Worm (Caenorhabditis elegans): Measurements from ENCODE around the gene chil-18.

ce11 chrII:9403846-9404245 lies 44.2 kb upstream of the chil-18 start, which contains the start of gene Y51B9A.5:
- TF ChIP-seq alr-1 (tag; optimal IDR thresholded peaks at IDR 0.05; ENCODE audit: borderline replicate concordance) (no peak), egl-13 (tag; optimal IDR thresholded peaks at IDR 0.05) (no peak), mep-1 (tag; optimal IDR thresholded peaks at IDR 0.05) (no peak), snpc-4 (tag; optimal IDR thresholded peaks at IDR 0.05) (no peak), grh-1 (GFP tag; IDR thresholded peaks at IDR 0.05) (no peak), lin-13 (GFP tag; optimal IDR thresholded peaks at IDR 0.05) (no peak), egl-27 (tag; optimal IDR thresholded peaks at IDR 0.05) (no peak), lsy-2 (tag; optimal IDR thresholded peaks at IDR 0.05) (no peak)
